Worm (Caenorhabditis elegans): ENCODE data around the gene sfxn-1.4.

The sfxn-1.4 gene

DNA sequence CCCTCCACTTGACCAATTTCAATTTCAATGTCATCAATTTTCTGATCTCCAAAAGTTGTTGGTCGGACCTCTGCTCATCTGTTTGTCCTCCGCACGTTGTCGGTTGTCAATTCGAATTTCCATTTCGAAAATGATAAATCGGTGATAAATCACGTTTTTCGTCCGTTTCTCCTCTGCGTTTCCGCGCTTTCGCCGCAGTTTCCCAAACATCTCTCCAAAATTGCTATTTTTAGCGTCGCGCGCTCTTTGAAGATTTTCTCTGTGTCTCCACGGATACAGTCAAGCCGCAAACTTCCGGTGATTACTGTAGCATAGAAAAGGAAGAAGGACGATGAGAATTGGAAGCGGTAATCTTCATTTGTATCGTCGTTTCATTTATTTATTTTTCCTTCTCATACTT is 39.0 kb downstream of the sfxn-1.4 start:
- no peak for TF ChIP-seq elt-2 (tag; optimal IDR thresholded peaks at IDR 0.05)
- TF ChIP-seq pax-3 (tag; optimal IDR thresholded peaks at IDR 0.05), result no peak
- peak; percentile 56 for TF ChIP-seq nhr-47 (tag; optimal IDR thresholded peaks at IDR 0.05)
- no peak for TF ChIP-seq hlh-17 (GFP tag; optimal IDR thresholded peaks at IDR 0.05; ENCODE audit: borderline replicate concordance)
- no peak for TF ChIP-seq vab-15 (tag; optimal IDR thresholded peaks at IDR 0.05)
- TF ChIP-seq mdl-1 (tag; optimal IDR thresholded peaks at IDR 0.05), result peak in 1 of 2 experiments; percentile 73
- peak; percentile 59 for TF ChIP-seq grh-1 (GFP tag; IDR thresholded peaks at IDR 0.05)
- TF ChIP-seq sup-37 (GFP tag; optimal IDR thresholded peaks at IDR 0.05), result no peak
- no peak for TF ChIP-seq isw-1 (GFP tag; IDR thresholded peaks at IDR 0.05)
- TF ChIP-seq ztf-11 (tag; optimal IDR thresholded peaks at IDR 0.05), result no peak
- TF ChIP-seq lin-13 (GFP tag; optimal IDR thresholded peaks at IDR 0.05), result no peak
- TF ChIP-seq lin-14 (GFP tag; optimal IDR thresholded peaks at IDR 0.05), result peak; percentile 71
- no peak for TF ChIP-seq ceh-8 (GFP tag; optimal IDR thresholded peaks at IDR 0.05)
- TF ChIP-seq pag-3 (tag; optimal IDR thresholded peaks at IDR 0.05; ENCODE audit: borderline replicate concordance, insufficient read depth), result no peak
- no peak for TF ChIP-seq mab-9 (GFP tag; IDR thresholded peaks at IDR 0.05)
- no peak for TF ChIP-seq nhr-77 (tag; optimal IDR thresholded peaks at IDR 0.05)
- TF ChIP-seq nhr-90 (tag; optimal IDR thresholded peaks at IDR 0.05; ENCODE audit: poor library complexity), result peak; percentile 79
- TF ChIP-seq swsn-7 (tag; optimal IDR thresholded peaks at IDR 0.05), result no peak
- TF ChIP-seq ceh-90 (tag; optimal IDR thresholded peaks at IDR 0.05), result no peak
- no peak for TF ChIP-seq nhr-237 (tag; optimal IDR thresholded peaks at IDR 0.05)
- TF ChIP-seq egl-27 (tag; optimal IDR thresholded peaks at IDR 0.05), result no peak
- TF ChIP-seq unc-86 (tag; optimal IDR thresholded peaks at IDR 0.05), result no peak
- TF ChIP-seq nhr-19 (GFP tag; conservative IDR thresholded peaks at IDR 0.05), result peak; percentile 49
- no peak for TF ChIP-seq fkh-4 (tag; optimal IDR thresholded peaks at IDR 0.05; ENCODE audit: borderline replicate concordance)
- TF ChIP-seq ceh-63 (GFP tag; optimal IDR thresholded peaks at IDR 0.05), result no peak
- TF ChIP-seq skn-1 (tag; optimal IDR thresholded peaks at IDR 0.05), result no peak
- TF ChIP-seq unc-98 (GFP tag; IDR thresholded peaks at IDR 0.05), result no peak
- no peak for TF ChIP-seq aha-1 (tag; optimal IDR thresholded peaks at IDR 0.05)
- TF ChIP-seq nhr-85 (tag), result peak; percentile 97
- TF ChIP-seq irx-1 (tag; optimal IDR thresholded peaks at IDR 0.05), result no peak
- no peak for TF ChIP-seq C34B4.2 (tag; optimal IDR thresholded peaks at IDR 0.05)
- TF ChIP-seq nhr-28 (tag; optimal IDR thresholded peaks at IDR 0.05), result no peak
- TF ChIP-seq lin-35 (GFP tag; optimal IDR thresholded peaks at IDR 0.05), result peak in 1 of 2 experiments; percentile 61
- no peak for TF ChIP-seq efl-3 (GFP tag; optimal IDR thresholded peaks at IDR 0.05)
- peak; percentile 39 to 85 for TF ChIP-seq lsy-2 (tag; optimal IDR thresholded peaks at IDR 0.05)
- no peak for TF ChIP-seq dsc-1 (tag; optimal IDR thresholded peaks at IDR 0.05)
- no peak for TF ChIP-seq ama-1 (optimal IDR thresholded peaks at IDR 0.05)
- TF ChIP-seq zip-4 (GFP tag; optimal IDR thresholded peaks at IDR 0.05), result no peak
- TF ChIP-seq egl-13 (tag; optimal IDR thresholded peaks at IDR 0.05), result no peak
- no peak for TF ChIP-seq aly-2 (tag; optimal IDR thresholded peaks at IDR 0.05)
- no peak for TF ChIP-seq C04F5.9 (tag; optimal IDR thresholded peaks at IDR 0.05)
- TF ChIP-seq unc-62 (GFP tag; optimal IDR thresholded peaks at IDR 0.05), result peak; percentile 3
- no peak for TF ChIP-seq mef-2 (tag; optimal IDR thresholded peaks at IDR 0.05)
- no peak for TF ChIP-seq fkh-10 (GFP tag; optimal IDR thresholded peaks at IDR 0.05)
- TF ChIP-seq snpc-4 (tag; optimal IDR thresholded peaks at IDR 0.05), result no peak
- TF ChIP-seq nhr-71 (tag; optimal IDR thresholded peaks at IDR 0.05), result peak; percentile 82
- TF ChIP-seq lir-3 (tag; optimal IDR thresholded peaks at IDR 0.05; ENCODE audit: poor library complexity), result no peak
- TF ChIP-seq nhr-12 (tag; optimal IDR thresholded peaks at IDR 0.05), result no peak
- no peak for TF ChIP-seq lin-39 (tag; optimal IDR thresholded peaks at IDR 0.05)
- peak; percentile 81 for TF ChIP-seq nhr-20 (tag; optimal IDR thresholded peaks at IDR 0.05)
- TF ChIP-seq efl-1 (optimal IDR thresholded peaks at IDR 0.05), result no peak
- peak in 1 of 2 experiments; percentile 92 for TF ChIP-seq efl-1 (GFP tag; optimal IDR thresholded peaks at IDR 0.05 in 1 of 2)
- TF ChIP-seq unc-130 (tag; optimal IDR thresholded peaks at IDR 0.05), result peak; percentile 57

Data from whole organism, L1 larva.